Worm (Caenorhabditis elegans): ENCODE data around the gene Y51H4A.936.

- TF ChIP-seq snpc-1.3 (tag; optimal IDR thresholded peaks at IDR 0.05; ENCODE audit: insufficient read depth), result no peak
- no peak for TF ChIP-seq lir-1 (GFP tag; conservative IDR thresholded peaks at IDR 0.05)
- TF ChIP-seq nhr-80 (tag; optimal IDR thresholded peaks at IDR 0.05), result no peak
- no peak for TF ChIP-seq unc-62 (GFP tag; optimal IDR thresholded peaks at IDR 0.05)
- no peak for TF ChIP-seq ztf-25 (GFP tag; IDR thresholded peaks at IDR 0.05)
- no peak for TF ChIP-seq lin-35 (GFP tag; optimal IDR thresholded peaks at IDR 0.05)
- no peak for TF ChIP-seq ekl-4 (GFP tag; IDR thresholded peaks at IDR 0.05)
- TF ChIP-seq rpc-1 (optimal IDR thresholded peaks at IDR 0.05), result no peak
- no peak for TF ChIP-seq rpc-1 (tag; optimal IDR thresholded peaks at IDR 0.05)
- no peak for TF ChIP-seq hlh-26 (GFP tag; conservative IDR thresholded peaks at IDR 0.05)
- no peak for TF ChIP-seq F10E7.11 (tag; optimal IDR thresholded peaks at IDR 0.05)
Measured at ce11 chrIV:16627676-16628075, 1.5 kb upstream of the Y51H4A.936 start, which contains the start of gene fipr-28.

Data from whole organism, young adult.